Worm (Caenorhabditis elegans): Measurements from ENCODE around the gene mrps-14.

mrps-14 gene

ce11 chrII:10200759-10201158, 41.5 kb downstream of the mrps-14 start, which contains the start of gene arv-1:
Gene arv-1, minus strand, starts transcription at chrII:10200823.
- TF ChIP-seq ceh-16 (tag; optimal IDR thresholded peaks at IDR 0.05) (no peak), elt-3 (tag; optimal IDR thresholded peaks at IDR 0.05) (no peak), unc-55 (GFP tag; optimal IDR thresholded peaks at IDR 0.05) (peak; percentile 64), nhr-10 (tag; optimal IDR thresholded peaks at IDR 0.05) (no peak), nhr-25 (tag; optimal IDR thresholded peaks at IDR 0.05) (peak; percentile 23), lin-13 (GFP tag; optimal IDR thresholded peaks at IDR 0.05) (peak; percentile 31), R02D3.7 (tag; optimal IDR thresholded peaks at IDR 0.05) (peak; percentile 79), ZK546.5 (tag; optimal IDR thresholded peaks at IDR 0.05) (no peak), ztf-1 (GFP tag; conservative IDR thresholded peaks at IDR 0.05) (no peak), unc-39 (tag; optimal IDR thresholded peaks at IDR 0.05) (no peak), fos-1 (tag; optimal IDR thresholded peaks at IDR 0.05) (peak; percentile 16), nhr-21 (tag; optimal IDR thresholded peaks at IDR 0.05) (peak; percentile 27), sma-3 (GFP tag; optimal IDR thresholded peaks at IDR 0.05) (peak; percentile 70), gmeb-1 (tag; optimal IDR thresholded peaks at IDR 0.05) (peak; percentile 66), mdl-1 (tag; optimal IDR thresholded peaks at IDR 0.05) (no peak), F13H6.1 (tag; optimal IDR thresholded peaks at IDR 0.05) (peak; percentile 33), crh-2 (tag; optimal IDR thresholded peaks at IDR 0.05) (peak; percentile 56), nhr-6 (tag; optimal IDR thresholded peaks at IDR 0.05) (no peak), C34F6.9 (tag; optimal IDR thresholded peaks at IDR 0.05) (peak; percentile 67), mab-5 (tag; optimal IDR thresholded peaks at IDR 0.05) (no peak), lin-39 (tag; optimal IDR thresholded peaks at IDR 0.05) (no peak), ztf-4 (tag; optimal IDR thresholded peaks at IDR 0.05) (peak; percentile 14), sma-9 (GFP tag; optimal IDR thresholded peaks at IDR 0.05) (peak; percentile 72), sma-9 (tag; optimal IDR thresholded peaks at IDR 0.05) (no peak), lsy-2 (tag; optimal IDR thresholded peaks at IDR 0.05) (peak; percentile 33 to 88)

ce11 chrII:10199906-10200305, 42.4 kb downstream of the mrps-14 start, which contains the start of gene R05H5.4:
Gene R05H5.4, minus strand, starts transcription at chrII:10200006.
- no peak for TF ChIP-seq lsy-2 (tag; optimal IDR thresholded peaks at IDR 0.05)
- no peak for TF ChIP-seq sem-4 (tag; optimal IDR thresholded peaks at IDR 0.05)
- no peak for TF ChIP-seq elt-1 (tag; optimal IDR thresholded peaks at IDR 0.05)
- TF ChIP-seq zag-1 (tag; optimal IDR thresholded peaks at IDR 0.05) = no peak
- TF ChIP-seq elt-3 (tag; optimal IDR thresholded peaks at IDR 0.05) = no peak
- TF ChIP-seq lin-11 (tag; optimal IDR thresholded peaks at IDR 0.05) = no peak
- TF ChIP-seq snpc-4 (tag; optimal IDR thresholded peaks at IDR 0.05) = no peak
- no peak for TF ChIP-seq nhr-77 (tag; optimal IDR thresholded peaks at IDR 0.05)
- no peak for TF ChIP-seq skn-1 (tag; optimal IDR thresholded peaks at IDR 0.05)
- TF ChIP-seq Y55F3AM.14 (GFP tag; optimal IDR thresholded peaks at IDR 0.05) = no peak

ce11 chrII:10198486-10198885, 43.8 kb downstream of the mrps-14 start:
- TF ChIP-seq ztf-1 (GFP tag; conservative IDR thresholded peaks at IDR 0.05) (no peak), snpc-4 (tag; optimal IDR thresholded peaks at IDR 0.05) (no peak), aly-2 (tag; optimal IDR thresholded peaks at IDR 0.05) (no peak), ceh-16 (tag; optimal IDR thresholded peaks at IDR 0.05) (no peak), unc-55 (GFP tag; optimal IDR thresholded peaks at IDR 0.05) (no peak), unc-39 (tag; optimal IDR thresholded peaks at IDR 0.05) (no peak), gmeb-1 (tag; optimal IDR thresholded peaks at IDR 0.05) (no peak), nhr-237 (tag; optimal IDR thresholded peaks at IDR 0.05) (no peak), nhr-12 (tag; optimal IDR thresholded peaks at IDR 0.05) (no peak), nhr-129 (tag; optimal IDR thresholded peaks at IDR 0.05) (no peak), crh-2 (tag; optimal IDR thresholded peaks at IDR 0.05) (no peak), ceh-82 (tag; optimal IDR thresholded peaks at IDR 0.05) (no peak), mab-5 (tag; optimal IDR thresholded peaks at IDR 0.05) (no peak), sem-4 (tag; optimal IDR thresholded peaks at IDR 0.05) (no peak)

- TF ChIP-seq sma-9 (GFP tag; optimal IDR thresholded peaks at IDR 0.05) = peak; percentile 30
- TF ChIP-seq sma-9 (tag; optimal IDR thresholded peaks at IDR 0.05) = no peak
- TF ChIP-seq lin-13 (GFP tag; optimal IDR thresholded peaks at IDR 0.05) = peak; percentile 54
- TF ChIP-seq C34F6.9 (tag; optimal IDR thresholded peaks at IDR 0.05) = peak; percentile 69
- peak in 1 of 2 experiments; percentile 78 for TF ChIP-seq lsy-2 (tag; optimal IDR thresholded peaks at IDR 0.05)
- peak; percentile 74 for TF ChIP-seq gmeb-1 (tag; optimal IDR thresholded peaks at IDR 0.05)
- peak; percentile 27 for TF ChIP-seq sma-3 (GFP tag; optimal IDR thresholded peaks at IDR 0.05)
- peak; percentile 69 for TF ChIP-seq nhr-129 (tag; optimal IDR thresholded peaks at IDR 0.05)
- TF ChIP-seq unc-55 (GFP tag; optimal IDR thresholded peaks at IDR 0.05) = peak; percentile 87
- no peak for TF ChIP-seq aly-2 (tag; optimal IDR thresholded peaks at IDR 0.05)
- TF ChIP-seq crh-2 (tag; optimal IDR thresholded peaks at IDR 0.05) = peak; percentile 39
- TF ChIP-seq lin-11 (tag; optimal IDR thresholded peaks at IDR 0.05) = no peak
- no peak for TF ChIP-seq unc-62 (GFP tag; optimal IDR thresholded peaks at IDR 0.05)
- TF ChIP-seq fos-1 (tag; optimal IDR thresholded peaks at IDR 0.05) = peak; percentile 29
- peak; percentile 34 for TF ChIP-seq zag-1 (tag; optimal IDR thresholded peaks at IDR 0.05)
These were observed 45.1 kb downstream of the mrps-14 start, which contains the start of gene R05H5.3 for ce11 chrII:10197091-10197675. Gene R05H5.3, plus strand, starts transcription at chrII:10197625.
